Fruit fly (Drosophila melanogaster): ENCODE measurements around the gene Sfmbt.

Sfmbt gene

dm6 chr2L:13179095-13179494 is 2.5 kb upstream of the Sfmbt start, which contains the start of gene Alg7:
TSS of gene Alg7 (plus strand) at chr2L:13179247.
- no peak for TF ChIP-seq CG32121 (GFP tag; IDR thresholded peaks at IDR 0.05)
- no peak for TF ChIP-seq Pif1A (GFP tag; optimal IDR thresholded peaks at IDR 0.05)
- TF ChIP-seq CG34367 (tag; optimal IDR thresholded peaks at IDR 0.05) = no peak
- TF ChIP-seq D1 (tag; optimal IDR thresholded peaks at IDR 0.05) = no peak
- no peak for TF ChIP-seq Ets98B (GFP tag; IDR thresholded peaks at IDR 0.05)

- TF ChIP-seq CG8159 (tag; optimal IDR thresholded peaks at IDR 0.05) (no peak), EcR (GFP tag; optimal IDR thresholded peaks at IDR 0.05) (no peak), gl (tag; optimal IDR thresholded peaks at IDR 0.05) (no peak), CG32121 (GFP tag; IDR thresholded peaks at IDR 0.05) (no peak), CG14655 (GFP tag; optimal IDR thresholded peaks at IDR 0.05) (no peak), CG15710 (tag; optimal IDR thresholded peaks at IDR 0.05) (no peak), CG12605 (GFP tag; IDR thresholded peaks at IDR 0.05) (no peak), Pif1A (GFP tag; optimal IDR thresholded peaks at IDR 0.05) (no peak), CG10348 (GFP tag; IDR thresholded peaks at IDR 0.05) (no peak), CG34367 (tag; optimal IDR thresholded peaks at IDR 0.05) (no peak), Snoo (tag; optimal IDR thresholded peaks at IDR 0.05) (no peak), CG9948 (tag; optimal IDR thresholded peaks at IDR 0.05) (no peak), CG4496 (GFP tag; IDR thresholded peaks at IDR 0.05) (no peak), fd96Ca (GFP tag; IDR thresholded peaks at IDR 0.05) (no peak), Ets98B (GFP tag; IDR thresholded peaks at IDR 0.05) (no peak), Pif1B (GFP tag; optimal IDR thresholded peaks at IDR 0.05) (no peak), CG17806 (tag; optimal IDR thresholded peaks at IDR 0.05) (no peak)
These were observed 462 bp downstream of the Sfmbt start, which contains the start of gene CG43925 for dm6 chr2L:13176123-13176522. TSS of gene CG43925 (plus strand) at chr2L:13176423.

dm6 chr2L:13165802-13166347 is 10.7 kb downstream of the Sfmbt start, which contains the start of gene DnaJ-H:
TSS of gene DnaJ-H (minus strand) at chr2L:13166072.
- no peak for TF ChIP-seq CG15710 (tag; optimal IDR thresholded peaks at IDR 0.05)
- peak; percentile 17; the same call in 1 of the 2 replicates for TF ChIP-seq CG12605 (GFP tag; IDR thresholded peaks at IDR 0.05)

dm6 chr2L:13164994-13165801 is 11.4 kb downstream of the Sfmbt start, which contains the start of gene Sirt1:
TSS of gene Sirt1 (plus strand) at chr2L:13165564.
- TF ChIP-seq CG9948 (tag; optimal IDR thresholded peaks at IDR 0.05) (peak; percentile 88), CG14655 (GFP tag; optimal IDR thresholded peaks at IDR 0.05) (no peak), CG34367 (tag; optimal IDR thresholded peaks at IDR 0.05) (peak; percentile 80), CG8159 (tag; optimal IDR thresholded peaks at IDR 0.05) (peak; percentile 91), CG12605 (GFP tag; IDR thresholded peaks at IDR 0.05) (no peak), rn (GFP tag; IDR thresholded peaks at IDR 0.05) (0 out of 2 replicates have a peak, but pooled peaks have one; percentile 32), EcR (GFP tag; optimal IDR thresholded peaks at IDR 0.05) (peak; percentile 29), Pif1A (GFP tag; optimal IDR thresholded peaks at IDR 0.05) (peak; percentile 44), Ets98B (GFP tag; IDR thresholded peaks at IDR 0.05) (peak; percentile 37; the same call in 1 of the 2 replicates), CG10348 (GFP tag; IDR thresholded peaks at IDR 0.05) (no peak), CG17806 (tag; optimal IDR thresholded peaks at IDR 0.05) (peak; percentile 78), CG13204 (GFP tag; optimal IDR thresholded peaks at IDR 0.05) (peak; percentile 23), CG8301 (tag; optimal IDR thresholded peaks at IDR 0.05) (peak; percentile 81), CG32121 (GFP tag; IDR thresholded peaks at IDR 0.05) (0 out of 2 replicates have a peak, but pooled peaks have one; percentile 13), D1 (tag; optimal IDR thresholded peaks at IDR 0.05) (no peak), Pif1B (GFP tag; optimal IDR thresholded peaks at IDR 0.05) (no peak), Snoo (tag; optimal IDR thresholded peaks at IDR 0.05) (peak; percentile 82), fd96Ca (GFP tag; IDR thresholded peaks at IDR 0.05) (0 out of 3 replicates have a peak, but pooled peaks have one; percentile 45), CG15710 (tag; optimal IDR thresholded peaks at IDR 0.05) (peak; percentile 87), CG4496 (GFP tag; IDR thresholded peaks at IDR 0.05) (peak; percentile 63), gl (tag; optimal IDR thresholded peaks at IDR 0.05) (peak; percentile 29)

dm6 chr2L:13160227-13160626 is 16.4 kb downstream of the Sfmbt start, which contains the start of gene kmg:
TSS of gene kmg (plus strand) at chr2L:13160527.
- TF ChIP-seq Pif1B (GFP tag; optimal IDR thresholded peaks at IDR 0.05) = no peak
- no peak for TF ChIP-seq CG32121 (GFP tag; IDR thresholded peaks at IDR 0.05)

dm6 chr2L:13158510-13158909 is 18.1 kb downstream of the Sfmbt start, which contains the start of gene Pk34A:
TSS of gene Pk34A (plus strand) at chr2L:13158810.
- TF ChIP-seq CG17806 (tag; optimal IDR thresholded peaks at IDR 0.05) (no peak), CG8301 (tag; optimal IDR thresholded peaks at IDR 0.05) (no peak), Pif1B (GFP tag; optimal IDR thresholded peaks at IDR 0.05) (no peak), rn (GFP tag; IDR thresholded peaks at IDR 0.05) (no peak), CG8159 (tag; optimal IDR thresholded peaks at IDR 0.05) (no peak), CG4496 (GFP tag; IDR thresholded peaks at IDR 0.05) (no peak), CG34367 (tag; optimal IDR thresholded peaks at IDR 0.05) (no peak), EcR (GFP tag; optimal IDR thresholded peaks at IDR 0.05) (no peak), Ets98B (GFP tag; IDR thresholded peaks at IDR 0.05) (no peak), CG13204 (GFP tag; optimal IDR thresholded peaks at IDR 0.05) (no peak), D1 (tag; optimal IDR thresholded peaks at IDR 0.05) (no peak), CG9948 (tag; optimal IDR thresholded peaks at IDR 0.05) (no peak), CG10348 (GFP tag; IDR thresholded peaks at IDR 0.05) (no peak), CG15710 (tag; optimal IDR thresholded peaks at IDR 0.05) (no peak), Pif1A (GFP tag; optimal IDR thresholded peaks at IDR 0.05) (no peak), Snoo (tag; optimal IDR thresholded peaks at IDR 0.05) (no peak), CG12605 (GFP tag; IDR thresholded peaks at IDR 0.05) (no peak), CG14655 (GFP tag; optimal IDR thresholded peaks at IDR 0.05) (no peak), CG32121 (GFP tag; IDR thresholded peaks at IDR 0.05) (no peak), fd96Ca (GFP tag; IDR thresholded peaks at IDR 0.05) (no peak)
